Fruit fly (Drosophila melanogaster): ENCODE results near the gene Gbeta5.

DNA sequence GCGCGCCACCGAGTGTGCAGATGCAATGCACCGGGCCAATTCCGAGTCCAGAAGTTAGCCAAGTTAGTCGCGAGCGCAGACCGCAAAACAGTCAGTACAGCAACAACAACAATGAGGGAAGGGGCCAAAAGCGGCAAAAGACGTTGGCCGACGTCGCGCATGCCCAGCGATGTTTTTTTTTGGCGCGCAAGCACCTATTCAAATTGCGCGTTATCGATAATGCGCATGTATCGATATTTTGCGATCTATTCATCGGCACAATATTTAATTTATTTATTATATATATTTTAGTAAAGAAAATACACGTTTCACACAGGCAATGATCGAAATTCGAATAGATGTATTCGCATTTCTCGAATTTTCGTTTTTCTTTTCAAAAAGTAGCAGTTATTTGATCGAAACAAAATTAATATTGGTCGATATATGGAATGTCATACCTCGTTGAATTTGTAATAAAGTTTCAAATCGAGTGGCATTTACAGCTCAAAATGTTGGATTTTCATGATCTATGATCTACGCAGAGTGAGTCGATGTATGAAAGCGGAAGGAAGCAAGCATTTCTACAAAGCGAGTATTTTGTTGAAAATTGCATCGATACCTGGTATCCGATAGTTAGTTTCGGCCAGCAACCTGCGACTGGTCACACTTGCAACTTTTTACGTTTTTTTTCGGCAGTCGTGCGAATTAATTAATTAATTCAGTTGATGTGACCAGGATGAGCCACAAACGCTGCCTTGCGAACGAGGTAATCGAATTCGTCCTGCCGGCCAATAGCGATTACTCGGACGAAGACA lies 22.7 kb downstream of the Gbeta5 start, which contains the start of gene CG2116:
- no peak for TF ChIP-seq Sin3A (optimal IDR thresholded peaks at IDR 0.05)
- no peak for TF ChIP-seq Myc (optimal IDR thresholded peaks at IDR 0.05)
- no peak for TF ChIP-seq ttk (optimal IDR thresholded peaks at IDR 0.05)
- no peak for TF ChIP-seq psq (optimal IDR thresholded peaks at IDR 0.05)
- TF ChIP-seq h (optimal IDR thresholded peaks at IDR 0.05): no peak
- no peak for TF ChIP-seq insv (optimal IDR thresholded peaks at IDR 0.05)

Measured in Kc167 (cell line).